In genomic region chrX:16579978-16580377, dm6 we compare ENCODE assay signal across 1 fruit fly cellular context.
TF ChIP-seq lines count a peak whose summit lies in the region.

No protein-coding gene starts in this region.

TF ChIP-seq in whole organism, embryonic, 481 proteins besides CTCF, POLR2A, EP300 and RAD21 (continued from another document):
- TF ChIP-seq CG18262 (tag; optimal IDR thresholded peaks at IDR 0.05; lab: Kevin White, UChicago) (peak; percentile 45), sr (GFP tag; IDR thresholded peaks at IDR 0.05; lab: Robert Waterston, UW) (no peak), nerfin-1 (tag; optimal IDR thresholded peaks at IDR 0.05; lab: Kevin White, UChicago) (no peak), CG10267 (tag; optimal IDR thresholded peaks at IDR 0.05; lab: Kevin White, UChicago) (peak; percentile 31), Drgx (GFP tag; IDR thresholded peaks at IDR 0.05; lab: Robert Waterston, UW) (peak; percentile 40; the same call in 1 of the 2 replicates), CG8359 (GFP tag; optimal IDR thresholded peaks at IDR 0.05; lab: Kevin White, UChicago; ENCODE audit: borderline replicate concordance) (no peak), Elba2 (GFP tag; optimal IDR thresholded peaks at IDR 0.05; lab: Kevin White, UChicago) (no peak), CG17361 (GFP tag; IDR thresholded peaks at IDR 0.05; lab: Robert Waterston, UW) (peak; percentile 63; the same call in 2 of the 3 replicates), al (GFP tag; IDR thresholded peaks at IDR 0.05; lab: Robert Waterston, UW) (no peak), row (GFP tag; IDR thresholded peaks at IDR 0.05; lab: Robert Waterston, UW) (peak; percentile 54; the same call in 2 of the 3 replicates), CG1832 (GFP tag; optimal IDR thresholded peaks at IDR 0.05; lab: Kevin White, UChicago) (no peak), C15 (GFP tag; IDR thresholded peaks at IDR 0.05; lab: Robert Waterston, UW) (no peak), Ssrp (tag; optimal IDR thresholded peaks at IDR 0.05; lab: Kevin White, UChicago) (peak; percentile 38), tap (tag; optimal IDR thresholded peaks at IDR 0.05; lab: Kevin White, UChicago) (peak; percentile 4), Ets97D (GFP tag; optimal IDR thresholded peaks at IDR 0.05; lab: Kevin White, UChicago) (no peak), Gsc (GFP tag; IDR thresholded peaks at IDR 0.05; lab: Robert Waterston, UW) (no peak), CG2712 (tag; optimal IDR thresholded peaks at IDR 0.05; lab: Kevin White, UChicago) (peak; percentile 55), CG13123 (GFP tag; optimal IDR thresholded peaks at IDR 0.05; lab: Kevin White, UChicago) (no peak), CG8290 (GFP tag; optimal IDR thresholded peaks at IDR 0.05; lab: Kevin White, UChicago) (no peak), CG8290 (tag; optimal IDR thresholded peaks at IDR 0.05; lab: Kevin White, UChicago) (no peak), phol (tag; optimal IDR thresholded peaks at IDR 0.05; lab: Kevin White, UChicago) (peak; percentile 59)
